Worm (Caenorhabditis elegans) whole organism, young adult: Measurements from ENCODE around the gene mett-10.

Source experiments
- F33H1.4 ChIP-seq: fragments of 200-800 bp; sonication (Bioruptor generic); IDR thresholded peaks from 2 replicates; pipeline ENCODE4 v1.3.6; 2022; ENCODE audit warnings: missing genetic modification reagents, missing genetic modification characterization, missing compliant biosample characterization
- F37B4.10 ChIP-seq: fragments of 200-800 bp; sonication (Bioruptor generic); IDR thresholded peaks from 2 replicates; pipeline ENCODE4 v1.3.6; 2022; ENCODE audit warnings: missing genetic modification characterization, missing compliant biosample characterization
- T07F8.4 ChIP-seq: sonication (generic microtip); optimal IDR thresholded peaks from 2 replicates; lab custom pipeline; 2016; ENCODE audit warnings: mild to moderate bottlenecking, missing genetic modification characterization, moderate library complexity, missing compliant biosample characterization
- ama-1 ChIP-seq, 3 experiments: fragments of 150-350 bp in 1 of 3; sonication (generic microtip) in 2 of 3; optimal IDR thresholded peaks; 2 replicates each; lab custom pipeline; 2014 to 2018; ENCODE audit warnings: missing biosample characterization in 2 of 3, missing genetic modification characterization in 2 of 3, missing genetic modification reagents in 2 of 3
- hlh-26 ChIP-seq: fragments of 200-800 bp; sonication (Bioruptor generic); conservative IDR thresholded peaks from 2 replicates; pipeline ENCODE4 v1.3.6; 2022; ENCODE audit warnings: missing genetic modification reagents, missing genetic modification characterization, missing compliant biosample characterization
- hmg-20 ChIP-seq: fragments of 200-800 bp; sonication (Bioruptor generic); IDR thresholded peaks from 2 replicates; pipeline ENCODE4 v1.3.6; 2022; ENCODE audit warnings: missing genetic modification reagents, missing genetic modification characterization, missing compliant biosample characterization
- lin-35 ChIP-seq, 3 experiments: fragments of 150-350 bp in 2 of 3; sonication (generic microtip) in 1 of 3; optimal IDR thresholded peaks; 2 replicates each; lab custom pipeline; 2014 to 2018; ENCODE audit warnings: missing biosample characterization in 3 of 3, missing genetic modification characterization in 3 of 3, missing genetic modification reagents in 3 of 3
- nfya-1 ChIP-seq: sonication (generic microtip); optimal IDR thresholded peaks from 2 replicates; lab custom pipeline; 2017; ENCODE audit warnings: antibody characterized with exemption, missing compliant biosample characterization, missing genetic modification characterization, borderline replicate concordance; ENCODE audit not compliant: insufficient read depth
- nfya-2 ChIP-seq: fragments of 200-800 bp; sonication (Bioruptor generic); IDR thresholded peaks from 2 replicates; pipeline ENCODE4 v1.3.6; 2022; ENCODE audit warnings: missing genetic modification reagents, missing genetic modification characterization, missing compliant biosample characterization
- nhr-90 ChIP-seq: sonication (generic microtip); optimal IDR thresholded peaks from 2 replicates; lab custom pipeline; 2016; ENCODE audit warnings: missing genotype, mild to moderate bottlenecking, missing genetic modification characterization, missing compliant biosample characterization
- repo-1 ChIP-seq: sonication (generic microtip); optimal IDR thresholded peaks from 2 replicates; lab custom pipeline; 2017; ENCODE audit warnings: mild to moderate bottlenecking, missing genetic modification characterization, missing compliant biosample characterization
- unc-130 ChIP-seq: sonication (generic microtip); optimal IDR thresholded peaks from 2 replicates; lab custom pipeline; 2016; ENCODE audit warnings: missing genetic modification reagents, missing genetic modification characterization, missing compliant biosample characterization
- unc-62 ChIP-seq: fragments of 150-350 bp; optimal IDR thresholded peaks from 2 replicates; lab custom pipeline; 2014; ENCODE audit warnings: missing biosample characterization, missing genetic modification reagents, missing genetic modification characterization
- ztf-3 ChIP-seq: fragments of 200-800 bp; sonication (Bioruptor generic); optimal IDR thresholded peaks from 2 replicates; lab custom pipeline; 2018; ENCODE audit warnings: mild to moderate bottlenecking, missing genetic modification characterization, missing compliant biosample characterization

- TF ChIP-seq ztf-3 (no peak), nfya-2 (no peak), F37B4.10 (GFP tag; lab: Robert Waterston, UW) (no peak), nhr-90 (tag; lab: Kevin White, UChicago) (no peak), lin-35 (GFP tag; optimal IDR thresholded peaks at IDR 0.05; lab: Kevin White, UChicago) (peak in 1 of 3 experiments; percentile 27), ama-1 (optimal IDR thresholded peaks at IDR 0.05; lab: Kevin White, UChicago) (no peak), ama-1 (GFP tag; optimal IDR thresholded peaks at IDR 0.05; lab: Kevin White, UChicago) (no peak), hlh-26 (no peak), repo-1 (tag; lab: Kevin White, UChicago) (no peak), hmg-20 (GFP tag; lab: Robert Waterston, UW) (no peak), F33H1.4 (GFP tag; lab: Robert Waterston, UW) (no peak), unc-62 (GFP tag; lab: Kevin White, UChicago) (no peak), nfya-1 (tag; lab: Kevin White, UChicago) (no peak), T07F8.4 (no peak), unc-130 (no peak)
Observed at ce11 chrIII:10153003-10153402, 38.2 kb downstream of the mett-10 start.
